Fruit fly (Drosophila melanogaster): ENCODE data around the gene mtm.

mtm gene

DNA sequence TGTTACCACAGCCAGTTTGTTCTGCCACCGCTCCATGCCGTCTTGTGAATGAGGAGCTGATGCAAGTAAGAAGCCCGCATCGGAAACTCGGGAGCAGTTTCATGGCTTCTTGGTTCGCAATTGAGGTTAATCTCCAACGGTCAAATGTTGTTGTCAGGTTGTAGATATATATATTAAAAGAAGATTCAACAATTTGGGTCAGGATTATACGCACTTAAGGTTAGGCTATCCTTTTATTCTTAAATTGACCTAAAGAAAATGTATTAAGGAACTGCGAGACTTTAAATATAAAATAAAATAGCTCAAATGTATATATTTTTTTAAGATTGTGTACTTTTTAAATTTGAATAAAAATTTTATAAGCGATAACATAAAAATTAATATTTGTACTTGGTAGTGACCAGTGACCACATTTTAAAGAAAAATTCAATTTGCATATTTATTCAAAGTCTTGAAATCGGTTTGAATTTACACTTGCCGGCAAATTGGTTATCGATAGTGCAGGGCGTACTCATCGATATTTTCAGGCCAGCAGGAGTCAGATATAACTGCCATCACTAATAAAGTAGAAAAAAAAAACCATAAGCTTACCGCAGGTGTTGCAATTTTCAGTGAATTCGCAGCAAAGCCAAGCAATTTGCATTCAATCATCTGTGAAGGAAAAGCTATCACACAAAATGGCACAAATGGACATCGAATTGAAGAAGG is 31.9 kb upstream of the mtm start, which contains the start of the genes CG9150 and Pfdn1 (continued):
- TF ChIP-seq Kr (GFP tag; optimal IDR thresholded peaks at IDR 0.05) (no peak), yki (optimal IDR thresholded peaks at IDR 0.05) (no peak), so (GFP tag; IDR thresholded peaks at IDR 0.05) (no peak), Dref (GFP tag; IDR thresholded peaks at IDR 0.05) (peak; percentile 95), HmgZ (tag; optimal IDR thresholded peaks at IDR 0.05) (peak; percentile 34), insv (GFP tag; optimal IDR thresholded peaks at IDR 0.05) (no peak), amos (GFP tag; IDR thresholded peaks at IDR 0.05; ENCODE audit: partially characterized antibody) (peak; percentile 92), CG13287 (GFP tag; IDR thresholded peaks at IDR 0.05; ENCODE audit: partially characterized antibody) (peak; percentile 93), unc-4 (GFP tag; IDR thresholded peaks at IDR 0.05; ENCODE audit: partially characterized antibody) (peak; percentile 90), hb (GFP tag; IDR thresholded peaks at IDR 0.05; ENCODE audit: partially characterized antibody) (peak; percentile 60; the same call in 2 of the 3 replicates), CG9797 (GFP tag; optimal IDR thresholded peaks at IDR 0.05) (peak; percentile 12), NC2α (GFP tag; optimal IDR thresholded peaks at IDR 0.05) (no peak), nerfin-2 (GFP tag; IDR thresholded peaks at IDR 0.05; ENCODE audit: partially characterized antibody) (peak; percentile 85), Vsx1 (GFP tag; optimal IDR thresholded peaks at IDR 0.05) (no peak), Dad (GFP tag; optimal IDR thresholded peaks at IDR 0.05) (no peak), Aef1 (GFP tag; IDR thresholded peaks at IDR 0.05) (no peak), slp2 (GFP tag; optimal IDR thresholded peaks at IDR 0.05) (no peak), Rfx (GFP tag; IDR thresholded peaks at IDR 0.05) (peak; percentile 48), Asciz (GFP tag; optimal IDR thresholded peaks at IDR 0.05) (no peak), CG7271 (tag; optimal IDR thresholded peaks at IDR 0.05) (no peak), slbo (GFP tag; IDR thresholded peaks at IDR 0.05) (no peak), CG42726 (GFP tag; IDR thresholded peaks at IDR 0.05; ENCODE audit: partially characterized antibody) (peak; percentile 69; the same call in 1 of the 2 replicates), sens (GFP tag) (peak; percentile 71), Nf-YA (GFP tag; IDR thresholded peaks at IDR 0.05) (no peak), fd102C (GFP tag; optimal IDR thresholded peaks at IDR 0.05) (no peak), stwl (tag; optimal IDR thresholded peaks at IDR 0.05) (peak; percentile 57), HLH4C (GFP tag; IDR thresholded peaks at IDR 0.05; ENCODE audit: partially characterized antibody) (peak; percentile 85), CG14860 (GFP tag; IDR thresholded peaks at IDR 0.05; ENCODE audit: partially characterized antibody) (peak; percentile 87), Fer1 (GFP tag; optimal IDR thresholded peaks at IDR 0.05) (peak; percentile 30), row (GFP tag; IDR thresholded peaks at IDR 0.05) (peak; percentile 53; the same call in 2 of the 3 replicates), MESR4 (GFP tag; optimal IDR thresholded peaks at IDR 0.05) (peak; percentile 62), her (GFP tag; optimal IDR thresholded peaks at IDR 0.05) (peak; percentile 2), tx (GFP tag; optimal IDR thresholded peaks at IDR 0.05) (peak; percentile 34), CG14710 (tag; optimal IDR thresholded peaks at IDR 0.05) (peak; percentile 45), CG13424 (tag; optimal IDR thresholded peaks at IDR 0.05) (no peak), ERR (GFP tag; optimal IDR thresholded peaks at IDR 0.05) (no peak), sd (tag; optimal IDR thresholded peaks at IDR 0.05) (no peak), chinmo (GFP tag; IDR thresholded peaks at IDR 0.05; ENCODE audit: partially characterized antibody) (peak; percentile 78; the same call in 2 of the 4 replicates), Dfd (GFP tag; optimal IDR thresholded peaks at IDR 0.05) (no peak), vvl (GFP tag; IDR thresholded peaks at IDR 0.05) (peak; percentile 87), salm (tag; optimal IDR thresholded peaks at IDR 0.05) (no peak), Lim3 (GFP tag; IDR thresholded peaks at IDR 0.05) (no peak), Fer3 (tag; optimal IDR thresholded peaks at IDR 0.05) (no peak), Eip74EF (GFP tag; optimal IDR thresholded peaks at IDR 0.05) (no peak), kni (GFP tag; optimal IDR thresholded peaks at IDR 0.05) (no peak), Dek (tag; optimal IDR thresholded peaks at IDR 0.05) (no peak), vnd (GFP tag; IDR thresholded peaks at IDR 0.05; ENCODE audit: partially characterized antibody) (peak; percentile 75), CG11696 (GFP tag; IDR thresholded peaks at IDR 0.05) (no peak), CG3995 (GFP tag; optimal IDR thresholded peaks at IDR 0.05) (peak; percentile 90)

Measured in whole organism, embryonic.